Worm (Caenorhabditis elegans): ENCODE data around the gene ttr-9.

ce11 chrIV:9545986-9546385, 39.8 kb upstream of the ttr-9 start, which contains the start of gene T05A1.5:
- TF ChIP-seq F57C9.4 (tag; optimal IDR thresholded peaks at IDR 0.05) = no peak
- TF ChIP-seq dpl-1 (GFP tag; optimal IDR thresholded peaks at IDR 0.05) = no peak
- no peak for TF ChIP-seq ets-4 (GFP tag; optimal IDR thresholded peaks at IDR 0.05)
- TF ChIP-seq ceh-79 (tag; optimal IDR thresholded peaks at IDR 0.05) = no peak
- no peak for TF ChIP-seq hrde-1 (tag; optimal IDR thresholded peaks at IDR 0.05; ENCODE audit: borderline replicate concordance)
- TF ChIP-seq F23B12.7 (tag; optimal IDR thresholded peaks at IDR 0.05; ENCODE audit: insufficient read depth) = no peak
- no peak for TF ChIP-seq nhr-90 (tag; optimal IDR thresholded peaks at IDR 0.05)
- no peak for TF ChIP-seq ceh-100 (GFP tag; IDR thresholded peaks at IDR 0.05)
- TF ChIP-seq ama-1 (optimal IDR thresholded peaks at IDR 0.05) = no peak
- no peak for TF ChIP-seq ama-1 (GFP tag; optimal IDR thresholded peaks at IDR 0.05)
- no peak for TF ChIP-seq C17E4.6 (GFP tag; IDR thresholded peaks at IDR 0.05)
- TF ChIP-seq die-1 (tag; optimal IDR thresholded peaks at IDR 0.05) = no peak
- no peak for TF ChIP-seq mcd-1 (GFP tag; IDR thresholded peaks at IDR 0.05)
- TF ChIP-seq sdz-38 (tag; optimal IDR thresholded peaks at IDR 0.05) = no peak

Data from whole organism, young adult.